Worm (Caenorhabditis elegans): ENCODE results near the gene clec-265.

The clec-265 gene

DNA sequence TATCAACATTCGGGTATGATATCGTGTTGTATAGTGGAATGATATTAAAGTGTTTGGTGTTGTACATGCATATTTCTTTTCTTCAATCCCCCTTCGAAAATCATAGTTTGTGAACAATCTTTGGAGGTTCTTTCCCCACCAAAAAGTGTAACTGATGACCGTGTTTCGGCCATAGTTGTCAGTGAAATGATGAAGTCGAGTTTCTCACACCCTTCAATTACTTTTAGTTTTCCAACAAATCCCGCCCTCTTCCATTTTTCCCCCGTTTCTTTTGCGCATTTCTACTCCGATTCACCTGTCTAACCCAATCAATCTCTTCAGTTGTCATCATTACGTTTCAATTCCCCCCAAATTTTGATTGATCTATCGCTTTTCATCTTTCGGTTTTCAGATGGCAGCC is 6.4 kb upstream of the clec-265 start:
- TF ChIP-seq dao-5 (tag; optimal IDR thresholded peaks at IDR 0.05): no peak
- no peak for TF ChIP-seq him-1 (tag; optimal IDR thresholded peaks at IDR 0.05)
- TF ChIP-seq W03F9.2 (tag; optimal IDR thresholded peaks at IDR 0.05): no peak

DNA sequence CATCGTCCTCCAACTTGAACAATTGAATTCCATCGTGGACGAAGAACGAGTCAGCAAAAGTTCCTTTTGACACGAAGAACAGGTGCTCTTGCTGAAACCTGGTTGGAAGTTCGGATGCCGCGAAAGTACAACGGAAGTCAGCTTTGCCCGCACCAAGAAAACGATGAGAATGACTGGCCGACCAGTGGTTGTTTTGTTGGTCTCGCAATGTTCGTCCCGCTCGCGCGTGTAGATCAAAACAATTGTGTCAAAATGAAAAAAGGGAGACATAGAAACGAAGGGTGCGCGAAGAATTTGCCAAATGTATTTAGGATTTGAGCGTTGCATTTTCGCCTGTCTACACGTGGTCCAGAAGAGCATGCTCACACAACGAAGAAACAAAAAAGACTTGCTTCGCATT is 2.6 kb upstream of the clec-265 start, which contains the start of gene M02F4.1:
TSS of gene M02F4.1 (minus strand) at position 101 of the 400 bp plus-strand sequence.
- TF ChIP-seq him-1 (tag; optimal IDR thresholded peaks at IDR 0.05): no peak

DNA sequence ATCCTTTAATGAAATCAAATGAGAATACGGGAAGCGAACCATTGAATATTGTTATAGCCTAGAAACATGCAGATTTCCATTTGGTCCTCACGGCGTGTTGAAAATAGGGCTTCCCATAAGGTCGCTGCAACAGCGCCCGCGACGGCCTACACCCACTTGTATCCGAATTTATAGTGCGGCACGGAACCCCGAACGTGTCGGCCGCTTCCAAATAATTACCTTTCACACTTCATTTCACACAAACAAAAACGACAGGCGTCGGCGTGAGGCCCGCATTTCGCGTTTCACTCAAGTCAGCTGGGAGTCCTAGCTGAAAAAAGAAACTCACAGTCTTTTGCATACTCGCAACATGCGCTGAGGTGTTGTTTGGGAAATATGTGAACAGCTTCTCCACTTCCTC is 1.9 kb downstream of the clec-265 start:
- no peak for TF ChIP-seq dao-5 (tag; optimal IDR thresholded peaks at IDR 0.05)
- TF ChIP-seq him-1 (tag; optimal IDR thresholded peaks at IDR 0.05): no peak
- no peak for TF ChIP-seq W03F9.2 (tag; optimal IDR thresholded peaks at IDR 0.05)

DNA sequence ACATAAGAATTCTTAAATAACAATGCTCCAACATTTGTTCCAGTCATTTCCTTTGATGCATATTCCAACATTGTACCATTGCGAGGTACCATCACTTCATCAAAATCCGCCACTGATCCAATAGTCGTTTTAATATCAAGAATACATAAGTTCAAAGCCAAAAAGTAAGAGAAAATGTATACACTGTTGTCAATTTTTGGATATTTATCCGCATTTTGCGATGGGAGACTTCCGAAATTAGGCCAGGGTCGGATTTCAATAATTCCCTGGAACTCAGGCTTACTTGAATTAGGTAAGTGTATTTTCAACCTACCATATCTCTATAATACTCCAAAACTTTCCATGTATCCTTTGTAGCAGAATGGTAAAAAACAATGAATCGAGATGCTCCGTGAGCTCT is 2.6 kb downstream of the clec-265 start, which contains the start of gene M02F4.2:
TSS of gene M02F4.2 (minus strand) at position 101 of the 400 bp plus-strand sequence.
- TF ChIP-seq him-1 (tag; optimal IDR thresholded peaks at IDR 0.05) (no peak), dao-5 (tag; optimal IDR thresholded peaks at IDR 0.05) (no peak), W03F9.2 (tag; optimal IDR thresholded peaks at IDR 0.05) (no peak)

DNA sequence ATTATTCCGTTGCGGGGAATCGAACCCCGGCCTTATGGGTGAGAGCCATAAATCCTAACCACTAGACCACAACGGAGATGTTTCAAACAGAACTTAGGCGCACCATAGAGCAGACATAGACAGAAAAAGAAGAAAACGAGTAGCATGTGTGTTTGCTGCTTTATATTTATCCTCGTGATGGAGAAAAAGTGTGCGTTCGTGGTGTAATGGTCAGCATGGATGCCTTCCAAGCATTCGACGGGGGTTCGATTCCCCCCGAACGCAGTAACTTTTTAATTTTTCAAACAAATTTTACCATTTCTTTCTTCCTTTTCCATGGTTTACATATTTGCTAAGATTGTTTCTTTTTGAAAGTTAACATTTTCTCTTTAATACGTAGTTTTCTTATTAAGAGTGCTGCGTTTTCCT is 4.4 kb downstream of the clec-265 start:
- TF ChIP-seq him-1 (tag; optimal IDR thresholded peaks at IDR 0.05) (peak; percentile 98), W03F9.2 (tag; optimal IDR thresholded peaks at IDR 0.05) (peak; percentile 81), dao-5 (tag; optimal IDR thresholded peaks at IDR 0.05) (peak; percentile 95)

DNA sequence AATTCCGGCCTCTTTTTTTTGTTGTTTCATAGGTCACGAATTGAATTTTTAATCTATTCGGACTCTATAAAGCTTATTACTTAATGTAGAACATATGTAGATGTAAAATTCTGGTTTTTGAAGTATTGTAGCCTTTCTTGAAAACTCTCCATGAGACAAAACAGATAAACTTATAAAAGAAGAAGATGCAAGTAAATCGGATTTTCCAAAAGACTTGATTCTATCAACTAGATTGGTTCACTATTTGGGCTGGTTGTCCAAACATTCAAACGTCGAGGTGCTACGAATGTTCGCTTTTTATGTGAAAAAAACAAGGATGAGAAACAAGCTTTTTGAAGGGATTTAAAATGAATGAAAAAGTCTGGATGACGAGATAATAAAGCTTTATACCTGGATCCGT is 8.4 kb downstream of the clec-265 start:
- no peak for TF ChIP-seq him-1 (tag; optimal IDR thresholded peaks at IDR 0.05)
- no peak for TF ChIP-seq W03F9.2 (tag; optimal IDR thresholded peaks at IDR 0.05)
- no peak for TF ChIP-seq dao-5 (tag; optimal IDR thresholded peaks at IDR 0.05)

DNA sequence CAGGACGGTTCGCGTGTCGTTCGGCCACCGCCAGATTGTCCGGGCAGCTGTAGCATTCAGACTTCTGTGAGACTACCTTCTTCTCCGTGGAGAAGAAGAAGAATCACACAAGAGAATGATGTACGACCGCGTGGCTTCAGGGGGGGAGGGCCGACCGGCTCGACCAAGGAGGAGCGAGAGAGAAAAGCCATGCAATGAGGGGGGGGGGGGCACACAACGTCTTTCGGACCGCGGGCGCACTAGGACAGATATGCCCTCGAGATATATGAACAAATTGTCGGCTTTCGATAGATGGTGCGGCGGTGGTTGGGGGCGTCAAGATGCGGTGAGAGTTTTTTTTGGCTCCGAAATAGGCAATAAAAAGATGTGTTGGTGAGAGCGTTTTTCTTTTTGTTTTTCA is 9.0 kb downstream of the clec-265 start:
- TF ChIP-seq him-1 (tag; optimal IDR thresholded peaks at IDR 0.05): no peak
- TF ChIP-seq W03F9.2 (tag; optimal IDR thresholded peaks at IDR 0.05): no peak
- no peak for TF ChIP-seq dao-5 (tag; optimal IDR thresholded peaks at IDR 0.05)

DNA sequence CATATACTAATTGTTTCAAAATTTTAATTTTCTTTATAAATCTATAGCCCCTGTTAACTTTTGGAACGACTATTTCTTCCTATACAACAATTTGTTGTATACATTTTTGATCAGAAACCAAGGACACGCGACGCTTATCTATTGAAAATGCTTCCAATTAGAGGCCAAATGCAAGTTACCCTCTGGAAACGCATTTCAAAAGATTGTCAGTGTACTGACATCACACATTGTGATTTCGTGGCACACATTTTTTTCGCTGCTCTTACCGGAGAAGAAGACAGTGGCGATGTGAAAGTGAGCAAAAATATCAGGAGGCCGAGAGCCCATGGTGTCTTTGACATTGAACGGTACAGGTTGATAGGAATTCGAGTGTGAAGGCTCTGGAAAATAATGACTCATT is 13.9 kb downstream of the clec-265 start, which contains the start of gene cnnm-3:
TSS of gene cnnm-3 (minus strand) at position 382 of the 400 bp plus-strand sequence.
- TF ChIP-seq dao-5 (tag; optimal IDR thresholded peaks at IDR 0.05) (no peak), him-1 (tag; optimal IDR thresholded peaks at IDR 0.05) (no peak), W03F9.2 (tag; optimal IDR thresholded peaks at IDR 0.05) (no peak)

DNA sequence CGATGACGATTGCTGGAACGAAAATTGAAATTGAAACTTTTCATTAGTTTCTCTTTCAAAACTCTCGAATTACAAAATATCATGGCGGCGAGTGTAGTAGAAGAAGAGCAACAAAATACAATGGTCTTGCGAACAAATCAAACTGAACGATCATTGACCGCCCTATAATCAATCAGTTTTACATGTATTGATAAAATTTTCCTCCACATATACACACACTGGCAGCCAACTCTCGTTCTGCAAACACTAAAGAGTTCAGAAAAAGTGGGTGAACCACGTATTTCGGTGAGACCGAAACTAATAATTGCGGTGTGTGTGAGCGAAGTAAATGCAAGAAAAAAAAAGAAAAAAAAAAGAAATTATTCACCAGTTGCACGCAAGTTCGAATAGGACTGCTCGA is 15.6 kb downstream of the clec-265 start:
- TF ChIP-seq dao-5 (tag; optimal IDR thresholded peaks at IDR 0.05): no peak
- TF ChIP-seq him-1 (tag; optimal IDR thresholded peaks at IDR 0.05): no peak
- TF ChIP-seq W03F9.2 (tag; optimal IDR thresholded peaks at IDR 0.05): no peak

DNA sequence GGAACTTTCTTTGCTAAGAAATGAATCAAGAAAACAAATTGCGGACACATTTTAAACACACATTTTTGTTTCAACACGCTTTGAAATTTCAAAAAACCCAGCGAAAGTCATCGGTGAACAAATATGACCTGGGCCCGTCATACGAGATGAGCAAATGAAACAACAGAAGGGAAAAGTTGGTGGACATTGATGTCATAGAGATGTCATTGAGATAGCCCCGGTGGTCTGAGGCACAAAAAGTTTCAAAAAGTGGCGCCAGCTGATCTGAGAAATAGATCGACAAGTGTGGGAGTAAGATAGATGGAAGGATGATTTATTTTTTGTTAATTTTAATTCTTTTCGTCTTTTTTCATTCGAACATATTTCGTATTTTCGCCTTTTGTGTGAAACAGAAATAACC is 17.1 kb downstream of the clec-265 start:
- TF ChIP-seq dao-5 (tag; optimal IDR thresholded peaks at IDR 0.05) (no peak), W03F9.2 (tag; optimal IDR thresholded peaks at IDR 0.05) (no peak), him-1 (tag; optimal IDR thresholded peaks at IDR 0.05) (no peak)

DNA sequence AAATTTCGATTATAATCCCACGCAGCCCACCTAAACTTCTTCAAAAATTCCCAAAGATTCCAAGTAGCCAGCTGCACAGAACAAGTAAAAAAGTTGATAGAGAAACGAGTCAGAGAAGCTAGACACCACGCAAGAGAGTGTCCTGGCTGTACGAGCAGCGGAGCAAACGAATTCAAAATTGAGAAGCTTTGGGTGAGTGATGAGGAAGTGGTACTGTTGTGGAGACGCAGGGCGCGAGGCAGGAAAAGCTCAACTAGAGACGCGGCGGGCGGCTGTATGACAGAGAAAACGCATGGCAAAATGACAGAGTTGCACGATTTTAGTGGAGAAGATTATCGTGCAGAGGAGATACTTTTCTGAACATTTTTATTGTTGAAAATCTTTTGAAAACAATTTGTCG is 17.6 kb downstream of the clec-265 start:
- no peak for TF ChIP-seq dao-5 (tag; optimal IDR thresholded peaks at IDR 0.05)
- TF ChIP-seq W03F9.2 (tag; optimal IDR thresholded peaks at IDR 0.05): no peak
- peak; percentile 75 for TF ChIP-seq him-1 (tag; optimal IDR thresholded peaks at IDR 0.05)

DNA sequence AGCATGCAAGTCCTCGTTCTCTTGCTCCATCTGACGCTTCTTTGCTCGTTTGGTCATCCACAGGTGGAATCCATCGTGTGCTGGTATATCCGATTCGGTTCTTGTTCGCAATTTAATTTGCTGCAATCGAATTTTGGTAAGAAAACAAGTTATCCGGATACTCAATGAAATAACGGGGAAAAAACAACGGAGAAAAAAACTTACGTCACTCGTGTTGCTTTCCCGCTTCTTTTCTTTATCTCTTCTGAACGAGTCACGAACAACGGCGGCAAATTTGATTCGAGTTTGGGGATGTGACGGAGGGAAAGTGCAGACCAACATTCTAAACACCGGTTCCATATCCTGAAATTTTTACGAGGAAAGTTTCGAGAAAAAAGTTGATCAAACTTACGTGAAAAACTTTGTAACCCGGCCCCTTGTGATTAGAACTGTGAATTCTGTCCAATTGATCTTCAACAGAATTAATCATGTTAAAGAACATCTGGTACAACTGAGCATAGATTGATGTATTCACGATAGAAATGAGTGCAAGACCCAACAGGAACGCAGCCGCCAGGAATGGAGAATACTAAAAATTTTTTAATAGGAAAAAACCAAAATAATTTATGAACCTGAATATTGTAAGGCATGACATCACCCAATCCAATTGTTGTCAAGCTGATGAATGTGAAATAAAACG is 19.9 kb downstream of the clec-265 start:
- no peak for TF ChIP-seq W03F9.2 (tag; optimal IDR thresholded peaks at IDR 0.05)
- no peak for TF ChIP-seq dao-5 (tag; optimal IDR thresholded peaks at IDR 0.05)
- TF ChIP-seq him-1 (tag; optimal IDR thresholded peaks at IDR 0.05): no peak

DNA sequence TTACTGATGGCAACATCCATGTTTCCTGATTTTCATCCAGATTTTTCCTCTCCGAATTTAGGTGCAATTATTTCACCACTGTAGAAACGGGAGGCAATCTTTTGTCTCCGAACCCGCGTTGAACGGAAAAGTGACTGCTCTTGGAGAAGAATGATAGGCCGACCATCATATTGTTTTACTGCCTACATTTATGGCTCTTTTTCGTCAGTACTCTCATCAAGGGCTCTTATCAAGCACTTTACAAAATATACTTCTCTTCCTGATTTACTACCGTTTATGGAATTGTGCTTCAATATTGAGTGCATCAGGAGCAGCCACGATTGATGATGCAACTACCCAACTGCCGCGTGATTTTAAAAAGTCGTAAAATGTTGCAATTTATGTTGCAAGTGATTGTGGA is 22.8 kb downstream of the clec-265 start:
- no peak for TF ChIP-seq W03F9.2 (tag; optimal IDR thresholded peaks at IDR 0.05)
- TF ChIP-seq him-1 (tag; optimal IDR thresholded peaks at IDR 0.05): no peak
- TF ChIP-seq dao-5 (tag; optimal IDR thresholded peaks at IDR 0.05): no peak

DNA sequence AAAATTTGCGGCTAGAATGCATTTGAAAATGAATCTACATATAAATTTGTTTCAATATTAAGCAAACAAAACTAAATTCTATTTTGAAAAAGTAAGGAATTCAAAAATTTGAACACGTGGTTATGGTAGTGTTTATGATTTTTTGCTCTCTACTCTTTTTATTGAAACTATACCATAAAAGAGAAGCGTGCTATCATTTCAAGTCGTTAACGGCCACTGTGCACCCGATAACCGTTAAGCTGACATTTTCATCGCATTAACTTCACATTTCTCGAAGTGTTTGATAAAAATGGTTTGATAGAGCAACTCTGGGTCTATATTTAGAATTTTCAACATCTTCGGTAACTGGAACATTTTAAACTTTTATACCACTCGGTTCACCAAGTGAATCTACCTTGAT is 23.2 kb downstream of the clec-265 start, which contains the start of gene twk-26:
TSS of gene twk-26 (minus strand) at position 23 of the 400 bp plus-strand sequence.
- no peak for TF ChIP-seq W03F9.2 (tag; optimal IDR thresholded peaks at IDR 0.05)
- TF ChIP-seq him-1 (tag; optimal IDR thresholded peaks at IDR 0.05): no peak
- TF ChIP-seq dao-5 (tag; optimal IDR thresholded peaks at IDR 0.05): no peak

DNA sequence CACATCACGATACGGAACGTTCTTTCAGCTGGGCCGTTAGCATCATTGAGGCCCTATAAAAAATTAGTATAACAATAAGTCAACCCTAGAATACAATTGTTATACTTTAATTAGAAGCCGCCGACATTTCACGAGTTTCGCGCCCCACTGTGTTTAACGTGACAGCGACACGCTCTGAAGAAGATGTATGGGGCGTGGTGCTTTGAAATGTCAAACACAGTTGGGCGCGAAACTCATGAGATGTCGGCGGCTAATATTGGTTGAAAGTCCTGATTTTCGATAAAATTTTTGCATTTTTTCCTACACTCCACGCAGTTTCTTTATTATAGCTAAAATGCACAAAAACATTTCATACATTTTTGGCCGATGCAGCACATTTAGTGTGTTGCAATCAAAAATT is 24.5 kb downstream of the clec-265 start:
- no peak for TF ChIP-seq dao-5 (tag; optimal IDR thresholded peaks at IDR 0.05)
- no peak for TF ChIP-seq W03F9.2 (tag; optimal IDR thresholded peaks at IDR 0.05)
- no peak for TF ChIP-seq him-1 (tag; optimal IDR thresholded peaks at IDR 0.05)

All from whole organism, L4/young adult.